Worm (Caenorhabditis elegans): ENCODE data around the gene Y62H9A.12.

DNA sequence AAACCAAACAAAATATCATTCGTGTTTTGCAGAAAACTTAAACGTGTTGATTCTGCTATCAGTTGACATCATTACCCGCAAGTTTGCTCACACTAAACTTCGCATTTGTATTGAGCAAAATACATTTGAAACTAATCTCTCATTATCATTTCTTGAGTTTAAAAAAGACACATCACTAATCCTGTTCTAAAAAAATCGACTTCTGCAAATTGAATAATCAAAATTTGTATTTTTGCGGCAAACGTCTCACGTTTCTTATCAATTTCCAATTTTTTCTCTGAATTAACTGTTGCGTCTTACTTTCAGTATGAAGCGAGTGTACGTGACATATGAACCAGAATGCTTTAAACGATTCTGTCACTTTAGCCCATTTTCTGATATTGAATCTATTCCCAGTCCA, 45.9 kb downstream of the Y62H9A.12 start, which contains the start of gene C49F5.8:
- no peak for TF ChIP-seq ztf-29 (GFP tag; IDR thresholded peaks at IDR 0.05)
- no peak for TF ChIP-seq flt-1 (GFP tag; IDR thresholded peaks at IDR 0.05)
- no peak for TF ChIP-seq med-1 (GFP tag; optimal IDR thresholded peaks at IDR 0.05; ENCODE audit: insufficient read depth)
- TF ChIP-seq T22C8.4 (GFP tag; IDR thresholded peaks at IDR 0.05), result no peak
- no peak for TF ChIP-seq ref-1 (GFP tag; conservative IDR thresholded peaks at IDR 0.05)
- no peak for TF ChIP-seq cog-1 (tag; optimal IDR thresholded peaks at IDR 0.05)
- no peak for TF ChIP-seq klf-2 (GFP tag; conservative IDR thresholded peaks at IDR 0.05)

Data from whole organism, midembryonic.